Worm (Caenorhabditis elegans): ENCODE results near the gene R10E4.9.

The R10E4.9 gene

ce11 chrIII:4320113-4320512, 17.9 kb upstream of the R10E4.9 start, which contains the start of gene H38K22.6:
Gene H38K22.6, plus strand, starts transcription at chrIII:4320413.
- TF ChIP-seq mab-5 (tag; optimal IDR thresholded peaks at IDR 0.05) (no peak), nhr-28 (tag; optimal IDR thresholded peaks at IDR 0.05) (no peak), blmp-1 (tag; optimal IDR thresholded peaks at IDR 0.05) (no peak), nhr-2 (tag; optimal IDR thresholded peaks at IDR 0.05) (no peak), hlh-1 (tag; optimal IDR thresholded peaks at IDR 0.05) (no peak), ceh-39 (tag; optimal IDR thresholded peaks at IDR 0.05) (no peak), unc-62 (GFP tag; optimal IDR thresholded peaks at IDR 0.05) (no peak), snpc-4 (tag; optimal IDR thresholded peaks at IDR 0.05) (no peak), tbx-8 (GFP tag; optimal IDR thresholded peaks at IDR 0.05) (no peak), cnd-1 (tag; optimal IDR thresholded peaks at IDR 0.05) (no peak), ces-1 (GFP tag; optimal IDR thresholded peaks at IDR 0.05) (no peak)

ce11 chrIII:4317065-4317752, 15.0 kb upstream of the R10E4.9 start, which contains the start of gene tag-131:
Gene tag-131, plus strand, starts transcription at chrIII:4317702.
- TF ChIP-seq lin-32 (GFP tag; optimal IDR thresholded peaks at IDR 0.05) (no peak), ceh-39 (tag; optimal IDR thresholded peaks at IDR 0.05) (peak; percentile 3), sem-2 (GFP tag; optimal IDR thresholded peaks at IDR 0.05) (no peak), lin-13 (tag; optimal IDR thresholded peaks at IDR 0.05) (no peak), drap-1 (GFP tag; optimal IDR thresholded peaks at IDR 0.05) (no peak), nhr-76 (tag; optimal IDR thresholded peaks at IDR 0.05) (no peak), lsy-2 (tag; optimal IDR thresholded peaks at IDR 0.05) (no peak), mab-5 (tag; optimal IDR thresholded peaks at IDR 0.05) (no peak), ceh-83 (GFP tag; optimal IDR thresholded peaks at IDR 0.05) (no peak), nhr-12 (tag; optimal IDR thresholded peaks at IDR 0.05) (no peak), bed-3 (GFP tag; optimal IDR thresholded peaks at IDR 0.05) (no peak), unc-62 (GFP tag; optimal IDR thresholded peaks at IDR 0.05) (peak; percentile 64), blmp-1 (tag; optimal IDR thresholded peaks at IDR 0.05) (peak; percentile 15), elt-1 (tag; optimal IDR thresholded peaks at IDR 0.05; ENCODE audit: borderline replicate concordance, insufficient read depth) (no peak), ces-1 (GFP tag; optimal IDR thresholded peaks at IDR 0.05) (no peak), unc-120 (tag; optimal IDR thresholded peaks at IDR 0.05; ENCODE audit: poor library complexity, severe bottlenecking) (peak; percentile 41), hlh-1 (tag; optimal IDR thresholded peaks at IDR 0.05) (peak; percentile 74), flh-1 (GFP tag; optimal IDR thresholded peaks at IDR 0.05) (no peak), cnd-1 (tag; optimal IDR thresholded peaks at IDR 0.05) (no peak), sptf-1 (tag; optimal IDR thresholded peaks at IDR 0.05) (no peak), tbx-8 (GFP tag; optimal IDR thresholded peaks at IDR 0.05) (no peak), mls-2 (tag; optimal IDR thresholded peaks at IDR 0.05) (no peak), ceh-43 (GFP tag; optimal IDR thresholded peaks at IDR 0.05) (no peak), nhr-28 (tag; optimal IDR thresholded peaks at IDR 0.05) (no peak), elt-3 (tag; optimal IDR thresholded peaks at IDR 0.05) (peak; percentile 4), ham-2 (GFP tag; optimal IDR thresholded peaks at IDR 0.05) (no peak), M03D4.4 (tag; optimal IDR thresholded peaks at IDR 0.05) (no peak)

ce11 chrIII:4314502-4314901, 12.3 kb upstream of the R10E4.9 start:
- TF ChIP-seq lin-13 (tag; optimal IDR thresholded peaks at IDR 0.05) (no peak), nhr-2 (tag; optimal IDR thresholded peaks at IDR 0.05) (no peak), elt-3 (tag; optimal IDR thresholded peaks at IDR 0.05) (no peak), pha-4 (tag; optimal IDR thresholded peaks at IDR 0.05) (no peak), sptf-1 (tag; optimal IDR thresholded peaks at IDR 0.05) (no peak), ceh-43 (GFP tag; optimal IDR thresholded peaks at IDR 0.05) (no peak), nhr-76 (tag; optimal IDR thresholded peaks at IDR 0.05) (no peak), snpc-4 (tag; optimal IDR thresholded peaks at IDR 0.05) (no peak), nhr-12 (tag; optimal IDR thresholded peaks at IDR 0.05) (no peak)

ce11 chrIII:4313061-4313962, 11.1 kb upstream of the R10E4.9 start, which contains the start of the genes evl-14 and dcn-1:
Gene evl-14, minus strand, starts transcription at chrIII:4313128.
Gene dcn-1, plus strand, starts transcription at chrIII:4313912.
- peak; percentile 59 for TF ChIP-seq ces-1 (GFP tag; optimal IDR thresholded peaks at IDR 0.05)
- TF ChIP-seq zip-8 (tag; optimal IDR thresholded peaks at IDR 0.05) = peak; percentile 67
- TF ChIP-seq lin-13 (tag; optimal IDR thresholded peaks at IDR 0.05) = no peak
- peak; percentile 74 for TF ChIP-seq nhr-237 (tag; optimal IDR thresholded peaks at IDR 0.05)
- TF ChIP-seq ceh-39 (tag; optimal IDR thresholded peaks at IDR 0.05) = peak; percentile 76
- peak; percentile 59 for TF ChIP-seq pha-4 (tag; optimal IDR thresholded peaks at IDR 0.05)
- TF ChIP-seq lsy-2 (tag; optimal IDR thresholded peaks at IDR 0.05) = peak; percentile 68
- TF ChIP-seq M03D4.4 (tag; optimal IDR thresholded peaks at IDR 0.05) = no peak
- peak; percentile 34 for TF ChIP-seq hlh-1 (tag; optimal IDR thresholded peaks at IDR 0.05)
- peak; percentile 39 for TF ChIP-seq mep-1 (tag; optimal IDR thresholded peaks at IDR 0.05)

Data from whole organism, mixed stage, embryonic.